Fruit fly (Drosophila melanogaster) whole organism, adult: ENCODE measurements around the gene CG17472.

Experiments
- CG11617 ChIP-seq: fragments of 200-800 bp; sonication (Bioruptor generic); optimal IDR thresholded peaks from 2 replicates; lab custom pipeline; 2017; ENCODE audit warnings: mild to moderate bottlenecking, missing biosample characterization, missing genetic modification reagents, missing genetic modification characterization
- CG12768 ChIP-seq: fragments of 200-800 bp; sonication (Bioruptor generic); optimal IDR thresholded peaks from 2 replicates; lab custom pipeline; 2017; ENCODE audit warnings: missing biosample characterization, missing genetic modification characterization, mild to moderate bottlenecking, moderate library complexity, missing genetic modification reagents
- CG14711 ChIP-seq: fragments of 200-800 bp; sonication (Bioruptor generic); optimal IDR thresholded peaks from 2 replicates; lab custom pipeline; 2018; ENCODE audit warnings: missing biosample characterization, mild to moderate bottlenecking, missing genetic modification characterization, moderate library complexity
- CG1620 ChIP-seq: fragments of 200-800 bp; sonication (Bioruptor generic); optimal IDR thresholded peaks from 2 replicates; lab custom pipeline; 2016; ENCODE audit warnings: missing biosample characterization, missing genetic modification characterization
- CG33017 ChIP-seq: fragments of 200-800 bp; sonication (Bioruptor generic); optimal IDR thresholded peaks from 2 replicates; lab custom pipeline; 2018; ENCODE audit warnings: missing biosample characterization, mild to moderate bottlenecking, missing genetic modification characterization, moderate library complexity
- CG5204 ChIP-seq: fragments of 200-800 bp; sonication (Bioruptor generic); optimal IDR thresholded peaks from 2 replicates; lab custom pipeline; 2016; ENCODE audit warnings: missing biosample characterization, missing genetic modification characterization
- CG7045 ChIP-seq: fragments of 200-800 bp; sonication (Bioruptor generic); optimal IDR thresholded peaks from 2 replicates; lab custom pipeline; 2017; ENCODE audit warnings: missing biosample characterization, mild to moderate bottlenecking, missing genetic modification characterization
- CG7101 ChIP-seq: fragments of 200-800 bp; sonication (Bioruptor generic); optimal IDR thresholded peaks from 2 replicates; lab custom pipeline; 2018; ENCODE audit warnings: missing biosample characterization, mild to moderate bottlenecking, missing genetic modification characterization, moderate library complexity
- Clk ChIP-seq: fragments of 200-800 bp; sonication (Bioruptor generic); optimal IDR thresholded peaks from 2 replicates; lab custom pipeline; 2017; ENCODE audit warnings: missing biosample characterization, missing genetic modification characterization
- Crg-1 ChIP-seq: fragments of 200-800 bp; sonication (Bioruptor generic); optimal IDR thresholded peaks from 2 replicates; lab custom pipeline; 2016; ENCODE audit warnings: missing biosample characterization, missing genetic modification characterization
- Hr96 ChIP-seq: fragments of 200-800 bp; sonication (Bioruptor generic); optimal IDR thresholded peaks from 2 replicates; lab custom pipeline; 2016; ENCODE audit warnings: missing biosample characterization, missing genetic modification characterization
- Mnt ChIP-seq: fragments of 200-800 bp; sonication (Bioruptor generic); optimal IDR thresholded peaks from 2 replicates; lab custom pipeline; 2016; ENCODE audit warnings: missing biosample characterization, mild to moderate bottlenecking, missing genetic modification characterization
- bab1 ChIP-seq: fragments of 200-800 bp; sonication (Bioruptor generic); optimal IDR thresholded peaks from 3 replicates; lab custom pipeline; 2019; ENCODE audit warnings: missing biosample characterization, mild to moderate bottlenecking, missing genetic modification characterization, moderate library complexity
- cic ChIP-seq: fragments of 200-800 bp; sonication (Bioruptor generic); optimal IDR thresholded peaks from 2 replicates; lab custom pipeline; 2017; ENCODE audit warnings: missing biosample characterization, mild to moderate bottlenecking, missing genetic modification characterization, moderate library complexity
- cnc ChIP-seq, 2 experiments: fragments of >200 bp; optimal IDR thresholded peaks; 2 replicates each; lab custom pipeline; 2017
- kay ChIP-seq: fragments of 200-800 bp; sonication (Bioruptor generic); peaks from one replicate; lab custom pipeline; 2016; ENCODE audit warnings: missing biosample characterization, missing genetic modification characterization, borderline replicate concordance
- ovo ChIP-seq: fragments of 200-800 bp; sonication (Bioruptor generic); optimal IDR thresholded peaks from 2 replicates; lab custom pipeline; 2016; ENCODE audit warnings: missing biosample characterization, missing genetic modification characterization
- pad ChIP-seq: fragments of 200-800 bp; sonication (Bioruptor generic); optimal IDR thresholded peaks from 3 replicates; lab custom pipeline; 2017; ENCODE audit warnings: missing biosample characterization, missing genetic modification characterization, mild to moderate bottlenecking, moderate library complexity, missing genetic modification reagents
- tj ChIP-seq: fragments of 200-800 bp; sonication (Bioruptor generic); optimal IDR thresholded peaks from 3 replicates; lab custom pipeline; 2017; ENCODE audit warnings: missing biosample characterization, mild to moderate bottlenecking, missing genetic modification characterization, moderate library complexity
- toe ChIP-seq: fragments of 200-800 bp; sonication (Bioruptor generic); optimal IDR thresholded peaks from 2 replicates; lab custom pipeline; 2016; ENCODE audit warnings: missing biosample characterization, missing genetic modification characterization

Gene CG17472

DNA sequence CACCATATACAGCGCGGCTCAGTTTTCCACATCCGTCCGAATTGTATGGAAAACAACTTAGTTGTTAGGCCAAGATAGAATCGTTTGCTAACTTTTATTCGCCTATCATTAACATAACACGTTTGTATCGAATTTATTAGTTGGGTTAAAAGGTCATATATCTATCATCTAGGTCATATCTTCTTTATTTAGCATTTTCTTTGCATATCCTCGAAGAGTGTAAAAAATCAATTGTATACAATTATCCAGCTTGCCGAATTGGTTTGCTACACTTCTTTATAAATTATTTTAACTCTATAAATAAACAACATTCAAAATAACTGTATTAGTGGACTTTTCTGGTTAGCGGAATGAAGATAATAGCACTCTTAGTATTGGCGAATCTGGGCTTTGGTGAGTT is at the start of gene CG17472:
Gene CG17472, plus strand, starts transcription at position 301 of the 400 bp plus-strand sequence.
- TF ChIP-seq CG7045: no peak
- no peak for TF ChIP-seq Clk (GFP tag; lab: Kevin White, UChicago)
- no peak for TF ChIP-seq CG14711 (tag; lab: Kevin White, UChicago)
- no peak for TF ChIP-seq CG1620 (GFP tag; lab: Kevin White, UChicago)
- no peak for TF ChIP-seq Hr96 (GFP tag; lab: Kevin White, UChicago)
- no peak for TF ChIP-seq CG11617
- TF ChIP-seq CG5204 (GFP tag; lab: Kevin White, UChicago): no peak
- no peak for TF ChIP-seq ovo
- no peak for TF ChIP-seq CG33017 (tag; lab: Kevin White, UChicago)
- TF ChIP-seq toe: no peak
- no peak for TF ChIP-seq cic (GFP tag; lab: Kevin White, UChicago)
- TF ChIP-seq Mnt (GFP tag; lab: Kevin White, UChicago): no peak
- no peak for TF ChIP-seq bab1 (GFP tag; lab: Kevin White, UChicago)

DNA sequence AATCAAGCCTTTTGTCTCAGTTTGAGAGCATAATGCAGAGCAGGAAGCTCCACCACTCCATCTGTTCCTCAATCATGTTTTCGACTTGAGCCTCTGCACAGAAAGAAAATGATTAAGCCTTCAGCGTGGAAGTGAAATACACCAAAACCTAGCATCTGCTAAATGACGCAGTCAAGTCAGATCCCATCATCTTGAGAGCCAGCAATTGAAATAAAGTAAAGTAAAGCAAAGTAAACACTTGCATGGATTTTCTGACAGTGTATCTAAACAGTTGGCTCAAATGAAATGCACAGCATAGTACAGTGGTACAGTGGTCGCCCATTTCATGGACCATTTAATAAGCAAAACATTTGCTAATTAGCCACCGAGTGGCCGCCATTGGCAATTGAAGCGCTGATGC is 36.6 kb upstream of the CG17472 start:
- TF ChIP-seq Mnt (GFP tag; lab: Kevin White, UChicago) (no peak), CG1620 (GFP tag; lab: Kevin White, UChicago) (no peak)

DNA sequence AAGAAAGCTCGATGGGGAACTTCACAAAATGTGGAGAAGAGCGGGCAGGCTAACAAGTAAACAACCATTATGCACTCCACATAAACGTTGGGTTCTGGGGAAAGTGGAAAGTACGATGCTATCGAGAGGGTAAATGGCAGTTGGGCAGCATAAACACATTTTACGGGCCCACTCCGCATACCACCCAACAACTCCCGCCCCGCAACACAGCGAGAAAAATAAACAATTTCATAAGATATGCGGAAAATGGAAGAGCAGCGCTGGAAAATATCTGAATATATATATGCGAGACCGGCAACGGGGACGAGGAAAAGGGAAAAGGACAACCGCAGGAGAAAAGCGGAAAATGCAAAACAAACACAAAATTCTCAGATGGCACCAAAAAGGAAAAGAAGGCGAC is 33.0 kb upstream of the CG17472 start:
- TF ChIP-seq cnc (optimal IDR thresholded peaks at IDR 0.05; lab: Kevin White, UChicago) (no peak), cic (GFP tag; lab: Kevin White, UChicago) (no peak), tj (no peak), Crg-1 (GFP tag; lab: Kevin White, UChicago) (no peak), CG1620 (GFP tag; lab: Kevin White, UChicago) (no peak), pad (GFP tag; lab: Kevin White, UChicago) (no peak), CG7045 (no peak), CG14711 (tag; lab: Kevin White, UChicago) (no peak), CG33017 (tag; lab: Kevin White, UChicago) (no peak), kay (GFP tag; lab: Kevin White, UChicago) (no peak), ovo (no peak), Clk (GFP tag; lab: Kevin White, UChicago) (no peak), CG5204 (GFP tag; lab: Kevin White, UChicago) (no peak), Hr96 (GFP tag; lab: Kevin White, UChicago) (no peak), CG12768 (GFP tag; lab: Kevin White, UChicago) (no peak), bab1 (GFP tag; lab: Kevin White, UChicago) (no peak), CG11617 (no peak), CG7101 (tag; lab: Kevin White, UChicago) (no peak), Mnt (GFP tag; lab: Kevin White, UChicago) (no peak)

DNA sequence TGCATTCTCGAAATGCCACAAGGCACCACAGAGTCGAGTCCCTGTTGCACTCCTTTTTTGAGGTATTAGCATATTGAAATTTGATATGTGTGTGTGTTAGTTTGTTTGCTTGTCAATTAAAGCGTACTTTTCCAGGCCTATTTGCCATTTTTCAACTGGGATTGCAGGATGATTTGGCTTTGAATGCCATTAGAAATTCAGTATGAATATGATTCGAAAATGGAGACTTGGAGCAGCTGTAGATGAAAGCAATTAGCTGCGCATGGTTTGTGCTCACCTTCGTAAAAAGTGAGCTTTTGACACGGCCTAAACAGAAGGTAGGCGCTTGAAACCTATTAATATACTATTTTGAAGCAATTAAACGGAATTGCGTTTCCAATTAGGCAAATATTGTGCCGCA is 30.2 kb upstream of the CG17472 start, which contains the start of gene CG31677:
Gene CG31677, minus strand, starts transcription at position 101 of the 400 bp plus-strand sequence.
- TF ChIP-seq cnc (optimal IDR thresholded peaks at IDR 0.05; lab: Kevin White, UChicago) (no peak), CG11617 (no peak), Clk (GFP tag; lab: Kevin White, UChicago) (no peak), CG33017 (tag; lab: Kevin White, UChicago) (no peak), CG7045 (no peak), Mnt (GFP tag; lab: Kevin White, UChicago) (no peak), pad (GFP tag; lab: Kevin White, UChicago) (no peak), CG12768 (GFP tag; lab: Kevin White, UChicago) (no peak)

DNA sequence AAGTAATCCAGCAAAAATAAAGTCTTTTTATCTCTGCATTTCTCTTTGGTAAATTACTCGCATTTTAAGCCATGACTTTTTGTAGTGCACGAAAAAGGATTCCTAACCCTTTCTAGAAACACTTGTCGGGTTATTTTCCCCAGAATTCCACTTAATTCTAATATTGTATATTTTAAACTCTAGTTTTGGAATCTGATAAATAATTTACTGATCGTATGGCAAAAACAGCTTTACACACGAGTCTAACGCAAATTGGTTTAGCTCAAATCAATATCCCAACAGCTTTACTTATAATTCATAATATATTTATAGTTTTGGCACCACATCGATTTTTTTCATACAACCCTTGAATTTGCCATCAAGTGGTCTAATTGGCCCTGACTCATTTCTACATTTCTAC is 20.1 kb upstream of the CG17472 start, which contains the start of gene CG15475:
Gene CG15475, plus strand, starts transcription at position 301 of the 400 bp plus-strand sequence.
- TF ChIP-seq CG1620 (GFP tag; lab: Kevin White, UChicago) (no peak), cic (GFP tag; lab: Kevin White, UChicago) (no peak), ovo (no peak), bab1 (GFP tag; lab: Kevin White, UChicago) (no peak), CG33017 (tag; lab: Kevin White, UChicago) (no peak)

DNA sequence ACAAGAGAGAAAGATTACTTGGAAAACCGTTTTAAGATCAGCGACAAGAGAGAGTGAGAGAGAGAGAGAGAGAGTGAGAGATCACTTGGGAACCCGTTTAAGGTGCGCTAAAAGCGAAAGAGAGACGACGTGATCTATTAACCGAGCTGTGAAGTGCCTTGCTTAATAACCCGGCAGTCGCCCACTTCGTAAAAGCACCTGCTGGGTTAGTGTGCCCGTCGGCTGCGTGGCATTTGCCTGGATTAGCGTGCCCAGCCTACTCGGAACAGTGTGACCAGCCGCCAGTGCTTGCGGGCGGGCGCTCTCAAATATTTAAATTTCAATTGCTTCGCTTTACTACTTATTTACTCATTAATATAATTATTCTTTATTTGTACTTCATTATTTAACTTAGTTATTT is 4.1 kb downstream of the CG17472 start:
- TF ChIP-seq Crg-1 (GFP tag; lab: Kevin White, UChicago) (no peak), Hr96 (GFP tag; lab: Kevin White, UChicago) (no peak), CG5204 (GFP tag; lab: Kevin White, UChicago) (no peak), bab1 (GFP tag; lab: Kevin White, UChicago) (no peak), CG7101 (tag; lab: Kevin White, UChicago) (no peak), Mnt (GFP tag; lab: Kevin White, UChicago) (no peak), cnc (optimal IDR thresholded peaks at IDR 0.05; lab: Kevin White, UChicago) (no peak), ovo (no peak), CG1620 (GFP tag; lab: Kevin White, UChicago) (no peak)

DNA sequence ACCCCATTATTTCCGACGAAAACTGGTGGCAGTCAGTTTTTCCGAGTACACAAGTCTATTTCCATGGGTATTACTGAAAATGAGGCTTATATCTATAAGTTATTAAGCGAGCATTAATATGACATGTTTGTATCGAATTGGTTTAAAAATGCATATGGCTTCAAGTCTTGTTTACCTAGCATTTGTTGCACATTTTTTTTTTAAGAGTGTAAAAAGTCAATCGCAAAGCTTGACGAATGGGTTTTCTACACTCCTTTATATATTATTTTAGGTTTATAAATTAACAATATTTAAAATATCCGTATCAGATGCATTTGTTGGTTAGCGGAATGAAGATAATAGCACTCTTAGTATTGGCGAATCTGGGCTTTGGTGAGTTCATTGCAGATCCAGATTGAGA is 5.5 kb downstream of the CG17472 start, which contains the start of gene CG31680:
Gene CG31680, plus strand, starts transcription at position 301 of the 400 bp plus-strand sequence.
- TF ChIP-seq Crg-1 (GFP tag; lab: Kevin White, UChicago) (no peak), tj (no peak), toe (no peak), bab1 (GFP tag; lab: Kevin White, UChicago) (no peak), CG12768 (GFP tag; lab: Kevin White, UChicago) (no peak), cic (GFP tag; lab: Kevin White, UChicago) (no peak), CG33017 (tag; lab: Kevin White, UChicago) (no peak), CG14711 (tag; lab: Kevin White, UChicago) (no peak), Hr96 (GFP tag; lab: Kevin White, UChicago) (no peak), pad (GFP tag; lab: Kevin White, UChicago) (no peak), CG7101 (tag; lab: Kevin White, UChicago) (no peak), kay (GFP tag; lab: Kevin White, UChicago) (no peak), ovo (no peak)
